Fruit fly (Drosophila melanogaster) whole organism, embryonic: ENCODE measurements around the gene Mbs.

ENCODE experiments used
- CG10209 ChIP-seq: fragments of 200-800 bp; sonication (Bioruptor generic); optimal IDR thresholded peaks from 3 replicates; lab custom pipeline; 2017; ENCODE audit warnings: missing biosample characterization, mild to moderate bottlenecking, missing genetic modification characterization, missing genetic modification reagents
- CG11085 ChIP-seq: fragments of 200-800 bp; sonication (Bioruptor generic); IDR thresholded peaks from 2 replicates; pipeline ENCODE4 v1.3.6; 2022; ENCODE audit warnings: missing biosample characterization, missing genetic modification characterization
- CG15073 ChIP-seq: fragments of 200-800 bp; sonication (Bioruptor generic); optimal IDR thresholded peaks from 2 replicates; lab custom pipeline; 2016; ENCODE audit warnings: missing biosample characterization, missing genetic modification characterization
- CG1529 ChIP-seq: fragments of 200-800 bp; sonication (Bioruptor generic); optimal IDR thresholded peaks from 3 replicates; lab custom pipeline; 2018; ENCODE audit warnings: missing biosample characterization, missing genetic modification characterization
- Dek ChIP-seq: fragments of 200-800 bp; sonication (Bioruptor generic); optimal IDR thresholded peaks from 3 replicates; lab custom pipeline; 2019; ENCODE audit warnings: missing biosample characterization, mild to moderate bottlenecking, missing genetic modification characterization, moderate library complexity
- Drgx ChIP-seq: fragments of 200-800 bp; sonication (Bioruptor generic); IDR thresholded peaks from 2 replicates; pipeline ENCODE4 v1.3.6; 2022; ENCODE audit warnings: missing biosample characterization, missing genetic modification characterization
- Hr39 ChIP-seq: fragments of >200 bp; optimal IDR thresholded peaks from 2 replicates; lab custom pipeline; 2017
- Rx ChIP-seq: fragments of 200-800 bp; sonication (Bioruptor generic); IDR thresholded peaks from 2 replicates; pipeline ENCODE4 v1.3.6; 2022; ENCODE audit warnings: missing biosample characterization, missing genetic modification characterization
- dpn ChIP-seq, 2 experiments: fragments of 200-800 bp; sonication (Bioruptor generic); optimal IDR thresholded peaks; 3 replicates each; lab custom pipeline; 2016; ENCODE audit warnings: missing biosample characterization in 2 of 2, missing genetic modification characterization in 2 of 2
- fru ChIP-seq: fragments of >200 bp; optimal IDR thresholded peaks from 2 replicates; lab custom pipeline; 2017
- her ChIP-seq: fragments of 200-800 bp; sonication (Bioruptor generic); optimal IDR thresholded peaks from 2 replicates; lab custom pipeline; 2016; ENCODE audit warnings: missing biosample characterization, missing genetic modification characterization
- tna ChIP-seq: fragments of 200-800 bp; sonication (Bioruptor generic); IDR thresholded peaks from 2 replicates; pipeline ENCODE4 v1.3.6; 2022; ENCODE audit warnings: missing biosample characterization, missing genetic modification characterization; ENCODE audit not compliant: partially characterized antibody

- no peak for TF ChIP-seq tna (GFP tag; lab: Robert Waterston, UW)
- TF ChIP-seq her (GFP tag; lab: Kevin White, UChicago): no peak
- TF ChIP-seq CG15073 (GFP tag; lab: Kevin White, UChicago): no peak
- TF ChIP-seq Dek (tag; lab: Kevin White, UChicago): no peak
- TF ChIP-seq CG1529 (GFP tag; lab: Kevin White, UChicago): no peak
- TF ChIP-seq fru (lab: Kevin White, UChicago): no peak
- TF ChIP-seq Drgx: no peak
- TF ChIP-seq CG11085 (GFP tag; lab: Robert Waterston, UW): no peak
- TF ChIP-seq Hr39 (lab: Kevin White, UChicago): no peak
- TF ChIP-seq Rx: no peak
- TF ChIP-seq dpn (GFP tag; optimal IDR thresholded peaks at IDR 0.05; lab: Kevin White, UChicago): no peak
- TF ChIP-seq CG10209: no peak
These were observed 11.4 kb upstream of the Mbs start for dm6 chr3L:16040389-16040788.
